Fruit fly (Drosophila melanogaster) whole organism, embryonic: ENCODE data around the gene CG14840.

Experiments
- Atf3 ChIP-seq: fragments of 200-800 bp; sonication (Bioruptor generic); optimal IDR thresholded peaks from 3 replicates; lab custom pipeline; 2016; ENCODE audit warnings: missing biosample characterization, missing genetic modification characterization
- Bteb2 ChIP-seq: fragments of 200-800 bp; sonication (Bioruptor generic); optimal IDR thresholded peaks from 2 replicates; lab custom pipeline; 2016; ENCODE audit warnings: missing biosample characterization, missing genetic modification characterization
- CG10274 ChIP-seq: fragments of 200-800 bp; sonication (Bioruptor generic); optimal IDR thresholded peaks from 3 replicates; lab custom pipeline; 2017; ENCODE audit warnings: missing biosample characterization, mild to moderate bottlenecking, missing genetic modification characterization
- CG11723 ChIP-seq: fragments of 200-800 bp; sonication (Bioruptor generic); optimal IDR thresholded peaks from 2 replicates; lab custom pipeline; 2017; ENCODE audit warnings: missing biosample characterization, mild to moderate bottlenecking, missing genetic modification characterization
- CG13123 ChIP-seq: fragments of 200-800 bp; sonication (Bioruptor generic); optimal IDR thresholded peaks from 2 replicates; lab custom pipeline; 2016; ENCODE audit warnings: missing biosample characterization, missing genetic modification characterization
- CG1602 ChIP-seq: fragments of 200-800 bp; sonication (Bioruptor generic); optimal IDR thresholded peaks from 3 replicates; lab custom pipeline; 2016; ENCODE audit warnings: missing biosample characterization, missing genetic modification characterization
- CG17912 ChIP-seq: fragments of 200-800 bp; sonication (Bioruptor generic); optimal IDR thresholded peaks from 2 replicates; lab custom pipeline; 2018; ENCODE audit warnings: missing biosample characterization, mild to moderate bottlenecking, missing genetic modification characterization
- CG3065 ChIP-seq: fragments of 200-800 bp; sonication (Bioruptor generic); optimal IDR thresholded peaks from 2 replicates; lab custom pipeline; 2016; ENCODE audit warnings: missing biosample characterization, missing genetic modification characterization
- CG33213 ChIP-seq: fragments of 200-800 bp; sonication (Bioruptor generic); optimal IDR thresholded peaks from 3 replicates; lab custom pipeline; 2016; ENCODE audit warnings: missing biosample characterization, missing genetic modification characterization
- CG3726 ChIP-seq: fragments of 200-800 bp; sonication (Bioruptor generic); IDR thresholded peaks from 3 replicates; pipeline ENCODE4, ENCODE4 v1.3.6; 2022; ENCODE audit warnings: missing biosample characterization, missing genetic modification characterization
- CG42726 ChIP-seq: fragments of 200-800 bp; sonication (Bioruptor generic); IDR thresholded peaks from 2 replicates; pipeline ENCODE4 v1.3.6; 2022; ENCODE audit warnings: missing biosample characterization, missing genetic modification characterization; ENCODE audit not compliant: partially characterized antibody
- CG4282 ChIP-seq: fragments of 200-800 bp; sonication (Bioruptor generic); optimal IDR thresholded peaks from 2 replicates; lab custom pipeline; 2016; ENCODE audit warnings: missing biosample characterization, missing genetic modification characterization
- CG4404 ChIP-seq: fragments of 200-800 bp; sonication (Bioruptor generic); IDR thresholded peaks from 2 replicates; pipeline ENCODE4 v1.3.6; 2022; ENCODE audit warnings: missing biosample characterization, missing genetic modification characterization
- CG7786 ChIP-seq: fragments of 200-800 bp; sonication (Bioruptor generic); optimal IDR thresholded peaks from 2 replicates; lab custom pipeline; 2016; ENCODE audit warnings: missing biosample characterization, missing genetic modification characterization
- CG7963 ChIP-seq: fragments of 200-800 bp; sonication (Bioruptor generic); IDR thresholded peaks from 3 replicates; pipeline ENCODE4 v1.3.6; 2022; ENCODE audit warnings: missing biosample characterization, missing genetic modification characterization; ENCODE audit not compliant: partially characterized antibody
- CG8290 ChIP-seq, 3 experiments: fragments of 200-800 bp; sonication (Bioruptor generic); optimal IDR thresholded peaks; 2 replicates each; lab custom pipeline; 2016 to 2019; ENCODE audit warnings: missing biosample characterization in 3 of 3, missing genetic modification characterization in 3 of 3, mild to moderate bottlenecking in 2 of 3, moderate library complexity in 1 of 3
- CG8359 ChIP-seq: fragments of 200-800 bp; sonication (Bioruptor generic); optimal IDR thresholded peaks from 2 replicates; lab custom pipeline; 2017; ENCODE audit warnings: missing biosample characterization, mild to moderate bottlenecking, missing genetic modification characterization, borderline replicate concordance
- CG8924 ChIP-seq: fragments of 200-800 bp; optimal IDR thresholded peaks from 3 replicates; lab custom pipeline; 2019; ENCODE audit warnings: missing biosample characterization, mild to moderate bottlenecking, missing genetic modification characterization, moderate library complexity
- CrebB ChIP-seq: fragments of 200-800 bp; sonication (Bioruptor generic); optimal IDR thresholded peaks from 3 replicates; lab custom pipeline; 2018; ENCODE audit warnings: missing biosample characterization, mild to moderate bottlenecking, missing genetic modification characterization
- Doc3 ChIP-seq: fragments of 200-800 bp; sonication (Bioruptor generic); IDR thresholded peaks from 3 replicates; pipeline ENCODE4 v1.3.6; 2022; ENCODE audit warnings: missing biosample characterization, missing genetic modification characterization; ENCODE audit not compliant: partially characterized antibody
- Fer2 ChIP-seq: fragments of 200-800 bp; sonication (Bioruptor generic); optimal IDR thresholded peaks from 2 replicates; lab custom pipeline; 2018; ENCODE audit warnings: missing biosample characterization, mild to moderate bottlenecking, missing genetic modification characterization, moderate library complexity
- Gug ChIP-seq: fragments of 200-800 bp; sonication (Bioruptor generic); IDR thresholded peaks from 4 replicates; pipeline ENCODE4 v1.3.6; 2022; ENCODE audit warnings: missing biosample characterization, missing genetic modification characterization
- H15 ChIP-seq: fragments of 200-800 bp; sonication (Bioruptor generic); IDR thresholded peaks from 3 replicates; pipeline ENCODE4 v1.3.6; 2022; ENCODE audit warnings: missing biosample characterization, missing genetic modification characterization
- HLH54F ChIP-seq: fragments of 200-800 bp; sonication (Bioruptor generic); optimal IDR thresholded peaks from 3 replicates; lab custom pipeline; 2016; ENCODE audit warnings: missing biosample characterization, missing genetic modification characterization
- Mes4 ChIP-seq: fragments of 200-800 bp; sonication (Bioruptor generic); optimal IDR thresholded peaks from 2 replicates; lab custom pipeline; 2016; ENCODE audit warnings: missing biosample characterization, missing genetic modification characterization
- Stat92E ChIP-seq, 3 experiments: fragments of >200 bp in 2 of 3; fragments of 200-800 bp in 1 of 3; sonication (Bioruptor generic) in 1 of 3; optimal IDR thresholded peaks; 2 replicates each; lab custom pipeline; 2017 to 2019; ENCODE audit warnings: missing biosample characterization in 3 of 3, missing genetic modification characterization in 3 of 3, mild to moderate bottlenecking in 1 of 3, moderate library complexity in 1 of 3
- TFAM ChIP-seq: fragments of 200-800 bp; sonication (Bioruptor generic); optimal IDR thresholded peaks from 2 replicates; lab custom pipeline; 2017; ENCODE audit warnings: missing biosample characterization, missing genetic modification characterization, inconsistent platforms
- Trl ChIP-seq, 3 experiments: fragments of >200 bp in 2 of 3; fragments of 200-800 bp in 1 of 3; sonication (Bioruptor generic) in 1 of 3; optimal IDR thresholded peaks; 2 replicates in 1 of 3; 3 replicates in 2 of 3; lab custom pipeline; 2016 to 2017; ENCODE audit warnings: missing biosample characterization in 1 of 3, missing genetic modification characterization in 1 of 3
- amos ChIP-seq: fragments of 200-800 bp; sonication (Bioruptor generic); IDR thresholded peaks from 2 replicates; pipeline ENCODE4 v1.3.6; 2022; ENCODE audit warnings: missing biosample characterization, missing genetic modification characterization; ENCODE audit not compliant: partially characterized antibody
- ara ChIP-seq: fragments of 200-800 bp; sonication (Bioruptor generic); IDR thresholded peaks from 2 replicates; pipeline ENCODE4 v1.3.6; 2022; ENCODE audit warnings: missing biosample characterization, missing genetic modification characterization
- btn ChIP-seq: fragments of 200-800 bp; sonication (Bioruptor generic); optimal IDR thresholded peaks from 2 replicates; lab custom pipeline; 2016; ENCODE audit warnings: missing biosample characterization, missing genetic modification characterization
- da ChIP-seq: fragments of 200-800 bp; sonication (Bioruptor generic); optimal IDR thresholded peaks from 2 replicates; lab custom pipeline; 2016; ENCODE audit warnings: missing biosample characterization, missing genetic modification characterization
- dm ChIP-seq: fragments of 200-800 bp; sonication (Bioruptor generic); optimal IDR thresholded peaks from 3 replicates; lab custom pipeline; 2016; ENCODE audit warnings: missing biosample characterization, missing genetic modification characterization
- dpn ChIP-seq, 2 experiments: fragments of 200-800 bp; sonication (Bioruptor generic); optimal IDR thresholded peaks; 3 replicates each; lab custom pipeline; 2016; ENCODE audit warnings: missing biosample characterization in 2 of 2, missing genetic modification characterization in 2 of 2
- fu2 ChIP-seq: fragments of 200-800 bp; sonication (Bioruptor generic); optimal IDR thresholded peaks from 2 replicates; lab custom pipeline; 2016; ENCODE audit warnings: missing biosample characterization, missing genetic modification characterization
- gsb-n ChIP-seq: fragments of 200-800 bp; sonication (Bioruptor generic); optimal IDR thresholded peaks from 3 replicates; lab custom pipeline; 2018; ENCODE audit warnings: missing biosample characterization, mild to moderate bottlenecking, missing genetic modification characterization
- h ChIP-seq: fragments of >200 bp; optimal IDR thresholded peaks from 2 replicates; lab custom pipeline; 2017
- insv ChIP-seq, 2 experiments: fragments of 200-800 bp; sonication (Bioruptor generic); optimal IDR thresholded peaks; 3 replicates each; lab custom pipeline; 2016 to 2018; ENCODE audit warnings: missing biosample characterization in 2 of 2, missing genetic modification characterization in 2 of 2
- lilli ChIP-seq: fragments of 200-800 bp; sonication (Bioruptor generic); optimal IDR thresholded peaks from 3 replicates; lab custom pipeline; 2016; ENCODE audit warnings: missing biosample characterization, missing genetic modification characterization
- luna ChIP-seq: fragments of 200-800 bp; sonication (Bioruptor generic); optimal IDR thresholded peaks from 2 replicates; lab custom pipeline; 2016; ENCODE audit warnings: missing biosample characterization, missing genetic modification characterization
- nerfin-1 ChIP-seq: fragments of 200-800 bp; sonication (Bioruptor generic); optimal IDR thresholded peaks from 3 replicates; lab custom pipeline; 2019; ENCODE audit warnings: missing biosample characterization, mild to moderate bottlenecking, missing genetic modification characterization, moderate library complexity
- nerfin-2 ChIP-seq: fragments of 200-800 bp; sonication (Bioruptor generic); IDR thresholded peaks from 2 replicates; pipeline ENCODE4 v1.3.6; 2022; ENCODE audit warnings: missing biosample characterization, missing genetic modification characterization; ENCODE audit not compliant: partially characterized antibody
- nom ChIP-seq: fragments of 200-800 bp; sonication (Bioruptor generic); optimal IDR thresholded peaks from 2 replicates; lab custom pipeline; 2017; ENCODE audit warnings: missing biosample characterization, missing genetic modification characterization, mild to moderate bottlenecking, moderate library complexity, missing genetic modification reagents
- pan ChIP-seq, 4 experiments: fragments of >200 bp in 3 of 4; fragments of 200-800 bp in 1 of 4; sonication (Bioruptor generic) in 1 of 4; optimal IDR thresholded peaks in 3 of 4; IDR thresholded peaks in 1 of 4; 2 replicates each; pipeline versions ENCODE4 v1.3.6 to Lab custom; 2017 to 2022; ENCODE audit warnings: missing biosample characterization in 2 of 4, missing genetic modification characterization in 2 of 4, mixed read lengths in 1 of 4
- ro ChIP-seq: fragments of 200-800 bp; sonication (Bioruptor generic); IDR thresholded peaks from 2 replicates; pipeline ENCODE4 v1.3.6; 2022; ENCODE audit warnings: missing biosample characterization, missing genetic modification characterization
- tap ChIP-seq: fragments of 200-800 bp; optimal IDR thresholded peaks from 3 replicates; lab custom pipeline; 2019; ENCODE audit warnings: missing biosample characterization, mild to moderate bottlenecking, missing genetic modification characterization, moderate library complexity
- trh ChIP-seq: fragments of 200-800 bp; sonication (Bioruptor generic); optimal IDR thresholded peaks from 2 replicates; lab custom pipeline; 2016; ENCODE audit warnings: missing biosample characterization, missing genetic modification characterization

CG14840 gene

DNA sequence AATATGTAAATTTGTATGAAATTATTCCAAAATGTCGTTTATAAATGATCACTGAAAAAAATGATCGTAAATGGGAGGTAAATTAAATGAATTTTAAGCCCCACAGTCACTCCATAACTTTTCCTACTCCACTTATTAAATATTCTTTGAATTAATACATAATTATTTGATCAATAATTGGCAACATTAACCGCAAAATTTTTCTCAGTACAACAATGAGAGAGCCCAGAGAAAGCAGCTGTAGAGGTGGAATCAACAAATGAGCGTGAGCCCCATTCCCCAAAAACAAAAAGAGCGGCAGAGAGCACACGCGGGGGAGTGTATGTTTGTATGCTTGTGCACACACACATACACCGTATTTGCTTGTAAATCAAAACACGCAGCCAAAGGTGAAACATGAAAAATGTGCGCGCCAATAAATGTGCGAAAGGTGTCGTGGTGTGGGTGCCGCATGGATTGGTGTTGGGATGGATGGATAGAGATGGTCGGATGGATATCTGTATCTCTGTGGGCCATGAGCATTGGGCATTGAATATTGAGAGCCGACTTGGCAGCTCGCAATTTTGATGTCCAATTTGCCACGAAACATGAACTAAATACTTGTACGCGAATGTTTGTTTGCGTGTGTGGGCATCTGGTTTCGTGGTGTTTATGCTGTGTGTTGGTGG lies 22.9 kb upstream of the CG14840 start (continued):
- TF ChIP-seq luna (GFP tag; lab: Kevin White, UChicago), result peak; percentile 90
- TF ChIP-seq Atf3 (GFP tag; lab: Kevin White, UChicago), result peak; percentile 92
- TF ChIP-seq CG3065 (GFP tag; lab: Kevin White, UChicago), result peak; percentile 97
- peak; percentile 95 for TF ChIP-seq Gug (GFP tag; lab: Robert Waterston, UW)
- no peak for TF ChIP-seq CG42726 (GFP tag; lab: Robert Waterston, UW)
- no peak for TF ChIP-seq Doc3 (GFP tag; lab: Robert Waterston, UW)
- TF ChIP-seq CG10274 (GFP tag; lab: Kevin White, UChicago), result peak; percentile 91
- no peak for TF ChIP-seq pan (optimal IDR thresholded peaks at IDR 0.05; lab: Kevin White, UChicago)
- no peak for TF ChIP-seq pan (GFP tag; optimal IDR thresholded peaks at IDR 0.05 in 1 of 2, IDR thresholded peaks at IDR 0.05 in 1 of 2)
- peak; percentile 98 for TF ChIP-seq lilli (GFP tag; lab: Kevin White, UChicago)
- peak; percentile 87 for TF ChIP-seq da (GFP tag; lab: Kevin White, UChicago)
- TF ChIP-seq CG17912, result peak; percentile 93
- peak in 1 of 2 experiments; percentile 72 for TF ChIP-seq insv (GFP tag; optimal IDR thresholded peaks at IDR 0.05; lab: Kevin White, UChicago)
- peak; percentile 97 for TF ChIP-seq CG11723
- TF ChIP-seq CG33213 (GFP tag; lab: Kevin White, UChicago), result peak; percentile 90
- TF ChIP-seq dpn (GFP tag; optimal IDR thresholded peaks at IDR 0.05; lab: Kevin White, UChicago), result peak; percentile 96 to 98
- TF ChIP-seq CG7963 (GFP tag; lab: Robert Waterston, UW), result no peak
- TF ChIP-seq CG13123 (GFP tag; lab: Kevin White, UChicago), result peak; percentile 97
- no peak for TF ChIP-seq amos (GFP tag; lab: Robert Waterston, UW)
- peak; percentile 89 for TF ChIP-seq CG8359 (GFP tag; lab: Kevin White, UChicago)
- TF ChIP-seq gsb-n (tag; lab: Kevin White, UChicago), result peak; percentile 99
- peak; percentile 98 for TF ChIP-seq CrebB (tag; lab: Kevin White, UChicago)
- peak; percentile 65 for TF ChIP-seq CG4282 (GFP tag; lab: Kevin White, UChicago)
- peak in 1 of 3 experiments; percentile 94 for TF ChIP-seq Stat92E (GFP tag; optimal IDR thresholded peaks at IDR 0.05; lab: Kevin White, UChicago)
- TF ChIP-seq TFAM (GFP tag; lab: Kevin White, UChicago), result peak; percentile 88
- TF ChIP-seq ro (GFP tag; lab: Robert Waterston, UW), result no peak
- peak; percentile 94 for TF ChIP-seq fu2 (GFP tag; lab: Kevin White, UChicago)
- no peak for TF ChIP-seq h
- no peak for TF ChIP-seq nerfin-2 (GFP tag; lab: Robert Waterston, UW)
- peak; percentile 99 for TF ChIP-seq CG8924 (tag; lab: Kevin White, UChicago)
- peak; percentile 99 for TF ChIP-seq CG1602
- peak; percentile 60 for TF ChIP-seq nom
- TF ChIP-seq CG4404 (GFP tag; lab: Robert Waterston, UW), result no peak
- TF ChIP-seq Mes4 (GFP tag; lab: Kevin White, UChicago), result peak; percentile 85
- no peak for TF ChIP-seq H15 (GFP tag; lab: Robert Waterston, UW)
- TF ChIP-seq dm (GFP tag; lab: Kevin White, UChicago), result peak; percentile 88
- peak; percentile 97 for TF ChIP-seq Bteb2 (GFP tag; lab: Kevin White, UChicago)
- TF ChIP-seq ara (GFP tag; lab: Robert Waterston, UW), result no peak
- TF ChIP-seq CG7786, result peak; percentile 91
- peak; percentile 94 for TF ChIP-seq Fer2 (tag; lab: Kevin White, UChicago)
- peak; percentile 96 for TF ChIP-seq nerfin-1 (tag; lab: Kevin White, UChicago)
- TF ChIP-seq CG8290 (GFP tag; optimal IDR thresholded peaks at IDR 0.05; lab: Kevin White, UChicago), result peak; percentile 95
- TF ChIP-seq CG8290 (tag; optimal IDR thresholded peaks at IDR 0.05; lab: Kevin White, UChicago), result peak; percentile 83 to 98
- peak; percentile 98 for TF ChIP-seq trh (GFP tag; lab: Kevin White, UChicago)
- TF ChIP-seq HLH54F (GFP tag; lab: Kevin White, UChicago), result peak; percentile 95
- TF ChIP-seq CG3726 (GFP tag; lab: Robert Waterston, UW), result no peak
- TF ChIP-seq btn (GFP tag; lab: Kevin White, UChicago), result peak; percentile 75
- peak; percentile 87 to 95 for TF ChIP-seq Trl (optimal IDR thresholded peaks at IDR 0.05; lab: Kevin White, UChicago)
- TF ChIP-seq Trl (GFP tag; optimal IDR thresholded peaks at IDR 0.05; lab: Kevin White, UChicago), result peak; percentile 88
- TF ChIP-seq tap, result peak; percentile 98
